Worm (Caenorhabditis elegans): ENCODE data around the gene str-93.

ce11 chrV:17667676-17668075, 5.6 kb downstream of the str-93 start, which contains the start of gene F59A1.12:
- TF ChIP-seq ztf-29 (GFP tag; IDR thresholded peaks at IDR 0.05) (no peak), ref-1 (GFP tag; conservative IDR thresholded peaks at IDR 0.05) (no peak), med-1 (GFP tag; optimal IDR thresholded peaks at IDR 0.05; ENCODE audit: insufficient read depth) (no peak)

All from whole organism, midembryonic.